Fruit fly (Drosophila melanogaster) whole organism, pupa: ENCODE data around the gene CG14556.

ENCODE experiments used
- CG10348 ChIP-seq: fragments of 200-800 bp; sonication (Bioruptor generic); IDR thresholded peaks from 2 replicates; pipeline ENCODE4 v1.3.6; 2022; ENCODE audit warnings: missing biosample characterization, missing genetic modification characterization
- CG12605 ChIP-seq: fragments of 200-800 bp; sonication (Bioruptor generic); IDR thresholded peaks from 2 replicates; pipeline ENCODE4 v1.3.6; 2022; ENCODE audit warnings: missing biosample characterization, missing genetic modification characterization
- CG13204 ChIP-seq: fragments of 200-800 bp; sonication (Bioruptor generic); optimal IDR thresholded peaks from 2 replicates; lab custom pipeline; 2018; ENCODE audit warnings: missing biosample characterization, mild to moderate bottlenecking, missing genetic modification characterization, moderate library complexity
- CG14655 ChIP-seq: fragments of 200-800 bp; sonication (Bioruptor generic); optimal IDR thresholded peaks from 3 replicates; lab custom pipeline; 2017; ENCODE audit warnings: mild to moderate bottlenecking, missing biosample characterization, missing genetic modification reagents, missing genetic modification characterization
- CG15710 ChIP-seq: fragments of 200-800 bp; sonication (Bioruptor generic); optimal IDR thresholded peaks from 2 replicates; lab custom pipeline; 2018; ENCODE audit warnings: missing biosample characterization, mild to moderate bottlenecking, missing genetic modification characterization, moderate library complexity
- CG17806 ChIP-seq: fragments of 200-800 bp; sonication (Bioruptor generic); optimal IDR thresholded peaks from 2 replicates; lab custom pipeline; 2018; ENCODE audit warnings: missing biosample characterization, mild to moderate bottlenecking, missing genetic modification characterization, moderate library complexity
- CG32121 ChIP-seq: fragments of 200-800 bp; sonication (Bioruptor generic); IDR thresholded peaks from 2 replicates; pipeline ENCODE4 v1.3.6; 2022; ENCODE audit warnings: missing biosample characterization, missing genetic modification characterization
- CG34367 ChIP-seq: fragments of 200-800 bp; sonication (Bioruptor generic); optimal IDR thresholded peaks from 2 replicates; lab custom pipeline; 2018; ENCODE audit warnings: missing biosample characterization, mild to moderate bottlenecking, missing genetic modification characterization
- CG4496 ChIP-seq: fragments of 200-800 bp; sonication (Bioruptor generic); IDR thresholded peaks from 3 replicates; pipeline ENCODE4 v1.3.6; 2022; ENCODE audit warnings: missing biosample characterization, missing genetic modification characterization
- CG8159 ChIP-seq: fragments of 200-800 bp; sonication (Bioruptor generic); optimal IDR thresholded peaks from 3 replicates; lab custom pipeline; 2018; ENCODE audit warnings: missing biosample characterization, mild to moderate bottlenecking, missing genetic modification characterization, moderate library complexity
- CG8301 ChIP-seq: fragments of 200-800 bp; sonication (Bioruptor generic); optimal IDR thresholded peaks from 2 replicates; lab custom pipeline; 2018; ENCODE audit warnings: missing biosample characterization, mild to moderate bottlenecking, missing genetic modification characterization
- CG9948 ChIP-seq: fragments of 200-800 bp; sonication (Bioruptor generic); optimal IDR thresholded peaks from 2 replicates; lab custom pipeline; 2018; ENCODE audit warnings: missing biosample characterization, mild to moderate bottlenecking, missing genetic modification characterization, moderate library complexity
- D1 ChIP-seq: fragments of 200-800 bp; sonication (Bioruptor generic); optimal IDR thresholded peaks from 2 replicates; lab custom pipeline; 2018; ENCODE audit warnings: missing biosample characterization, mild to moderate bottlenecking, missing genetic modification characterization, moderate library complexity
- EcR ChIP-seq: fragments of 200-800 bp; sonication (Bioruptor generic); optimal IDR thresholded peaks from 3 replicates; lab custom pipeline; 2019; ENCODE audit warnings: missing biosample characterization, missing genetic modification characterization, mild to moderate bottlenecking, moderate library complexity, missing genetic modification reagents
- Ets98B ChIP-seq: fragments of 200-800 bp; sonication (Bioruptor generic); IDR thresholded peaks from 2 replicates; pipeline ENCODE4 v1.3.6; 2022; ENCODE audit warnings: missing biosample characterization, missing genetic modification characterization
- Pif1A ChIP-seq: fragments of 200-800 bp; sonication (Bioruptor generic); optimal IDR thresholded peaks from 3 replicates; lab custom pipeline; 2016; ENCODE audit warnings: missing biosample characterization, missing genetic modification characterization
- Pif1B ChIP-seq: fragments of 200-800 bp; sonication (Bioruptor generic); optimal IDR thresholded peaks from 3 replicates; lab custom pipeline; 2016; ENCODE audit warnings: missing biosample characterization, missing genetic modification characterization
- Snoo ChIP-seq: fragments of 200-800 bp; sonication (Bioruptor generic); optimal IDR thresholded peaks from 3 replicates; lab custom pipeline; 2017; ENCODE audit warnings: missing biosample characterization, mild to moderate bottlenecking, missing genetic modification characterization, inconsistent platforms
- fd96Ca ChIP-seq: fragments of 200-800 bp; sonication (Bioruptor generic); IDR thresholded peaks from 3 replicates; pipeline ENCODE4 v1.3.6; 2022; ENCODE audit warnings: missing biosample characterization, missing genetic modification characterization
- gl ChIP-seq: fragments of 200-800 bp; sonication (Bioruptor generic); optimal IDR thresholded peaks from 2 replicates; lab custom pipeline; 2018; ENCODE audit warnings: missing biosample characterization, mild to moderate bottlenecking, missing genetic modification characterization
- rn ChIP-seq: fragments of 200-800 bp; sonication (Bioruptor generic); IDR thresholded peaks from 2 replicates; pipeline ENCODE4 v1.3.6; 2022; ENCODE audit warnings: missing biosample characterization, missing genetic modification characterization

Gene CG14556

dm6 chr3R:26099238-26099637 is 27.2 kb upstream of the CG14556 start:
- TF ChIP-seq CG4496 (0 out of 3 replicates have a peak, but pooled peaks have one; percentile 37), fd96Ca (GFP tag; lab: Robert Waterston, UW) (0 out of 3 replicates have a peak, but pooled peaks have one; percentile 55), Snoo (tag; lab: Kevin White, UChicago) (no peak)

DNA sequence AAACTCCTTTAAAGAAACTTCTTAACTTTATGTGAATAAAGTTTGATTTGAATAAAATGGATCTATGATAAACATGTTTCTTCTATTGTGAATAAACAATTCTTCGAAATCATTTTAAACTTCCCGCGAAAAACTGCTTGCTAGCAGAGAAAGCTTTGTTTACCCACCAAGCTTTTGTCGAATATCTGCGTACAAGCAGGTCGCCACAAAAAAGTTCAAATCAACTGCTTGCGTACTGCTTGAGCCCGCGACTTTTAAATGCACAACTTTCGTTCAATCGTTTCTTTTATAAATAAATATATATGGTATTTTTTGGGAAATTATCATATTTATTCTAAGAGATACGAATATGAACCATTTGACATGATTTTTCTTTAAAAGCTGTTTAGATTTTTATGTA is 23.0 kb upstream of the CG14556 start:
- TF ChIP-seq D1 (tag; lab: Kevin White, UChicago) (peak; percentile 75), CG14655 (GFP tag; lab: Kevin White, UChicago) (no peak)

dm6 chr3R:26104302-26105140 is 21.9 kb upstream of the CG14556 start:
- TF ChIP-seq CG8159 (peak; percentile 54), rn (GFP tag; lab: Robert Waterston, UW) (no peak), Ets98B (GFP tag; lab: Robert Waterston, UW) (peak; percentile 36; the same call in 1 of the 2 replicates), CG14655 (GFP tag; lab: Kevin White, UChicago) (peak; percentile 27), Snoo (tag; lab: Kevin White, UChicago) (peak; percentile 76), CG9948 (tag; lab: Kevin White, UChicago) (peak; percentile 3), CG4496 (peak; percentile 59; the same call in 2 of the 3 replicates), CG12605 (GFP tag; lab: Robert Waterston, UW) (no peak), CG8301 (tag; lab: Kevin White, UChicago) (peak; percentile 10), CG17806 (tag; lab: Kevin White, UChicago) (peak; percentile 11), CG15710 (peak; percentile 22), Pif1A (GFP tag; lab: Kevin White, UChicago) (peak; percentile 37), CG34367 (tag; lab: Kevin White, UChicago) (no peak), CG32121 (GFP tag; lab: Robert Waterston, UW) (peak; percentile 26; the same call in 1 of the 2 replicates), Pif1B (GFP tag; lab: Kevin White, UChicago) (no peak)

DNA sequence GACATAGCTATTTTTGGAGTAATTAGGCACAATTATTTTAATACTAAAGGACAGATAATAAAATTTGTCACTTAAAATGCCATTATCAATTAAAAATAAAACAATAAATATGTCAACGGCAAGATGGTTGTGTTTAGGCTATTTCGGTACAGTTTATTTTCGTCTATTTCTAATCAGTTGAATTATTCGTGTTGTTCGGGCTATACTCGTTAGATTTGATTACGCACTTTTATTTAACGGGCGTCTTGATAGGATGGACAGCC is 21.4 kb upstream of the CG14556 start:
- no peak for TF ChIP-seq EcR (GFP tag; lab: Kevin White, UChicago)

- TF ChIP-seq CG32121 (GFP tag; lab: Robert Waterston, UW) (no peak), EcR (GFP tag; lab: Kevin White, UChicago) (no peak), CG8159 (no peak), CG17806 (tag; lab: Kevin White, UChicago) (no peak), Pif1A (GFP tag; lab: Kevin White, UChicago) (no peak), fd96Ca (GFP tag; lab: Robert Waterston, UW) (no peak)
Measured at dm6 chr3R:26105407-26105806, 21.1 kb upstream of the CG14556 start.

DNA sequence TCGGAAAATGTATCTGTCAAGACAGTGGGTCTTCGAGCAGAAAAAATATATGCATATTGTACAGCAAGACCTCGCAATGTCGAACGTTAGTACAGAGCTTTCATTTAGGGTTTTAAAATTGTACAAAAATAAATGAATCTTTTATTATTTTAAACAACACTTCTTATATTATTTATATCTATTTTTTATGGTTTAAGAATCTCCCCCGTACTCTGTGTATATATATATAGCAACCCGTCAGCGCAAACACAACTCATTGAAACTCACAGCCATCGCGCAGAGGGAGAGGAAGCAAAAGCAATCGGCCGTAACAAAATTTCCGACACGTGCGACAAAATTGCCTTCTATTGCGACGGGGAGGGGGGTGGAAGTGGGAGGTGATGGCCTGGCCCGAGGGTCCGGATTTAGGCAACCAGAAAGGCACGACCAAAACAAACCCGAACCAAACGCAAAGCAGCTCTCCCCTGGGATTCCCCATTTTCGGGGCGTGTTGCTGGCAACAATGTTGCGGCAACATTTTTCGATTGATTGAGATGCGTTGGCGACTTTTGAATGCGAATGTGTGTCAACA is 20.4 kb upstream of the CG14556 start:
- TF ChIP-seq CG4496 = peak; percentile 79
- no peak for TF ChIP-seq Snoo (tag; lab: Kevin White, UChicago)
- TF ChIP-seq CG14655 (GFP tag; lab: Kevin White, UChicago) = peak; percentile 44
- TF ChIP-seq Ets98B (GFP tag; lab: Robert Waterston, UW) = peak; percentile 77
- TF ChIP-seq D1 (tag; lab: Kevin White, UChicago) = no peak
- TF ChIP-seq CG32121 (GFP tag; lab: Robert Waterston, UW) = peak; percentile 41; the same call in 1 of the 2 replicates
- no peak for TF ChIP-seq Pif1A (GFP tag; lab: Kevin White, UChicago)
- peak; percentile 31; the same call in 1 of the 2 replicates for TF ChIP-seq rn (GFP tag; lab: Robert Waterston, UW)
- TF ChIP-seq Pif1B (GFP tag; lab: Kevin White, UChicago) = peak; percentile 16
- TF ChIP-seq CG9948 (tag; lab: Kevin White, UChicago) = no peak
- peak; percentile 30; the same call in 1 of the 2 replicates for TF ChIP-seq CG12605 (GFP tag; lab: Robert Waterston, UW)
- TF ChIP-seq CG15710 = no peak
- TF ChIP-seq gl (tag; lab: Kevin White, UChicago) = no peak
- no peak for TF ChIP-seq CG13204 (GFP tag; lab: Kevin White, UChicago)
- peak; percentile 61; the same call in 1 of the 3 replicates for TF ChIP-seq fd96Ca (GFP tag; lab: Robert Waterston, UW)
- TF ChIP-seq CG34367 (tag; lab: Kevin White, UChicago) = no peak
- TF ChIP-seq CG17806 (tag; lab: Kevin White, UChicago) = peak; percentile 17
- TF ChIP-seq EcR (GFP tag; lab: Kevin White, UChicago) = no peak
- TF ChIP-seq CG8301 (tag; lab: Kevin White, UChicago) = peak; percentile 40
- TF ChIP-seq CG10348 (GFP tag; lab: Robert Waterston, UW) = peak; percentile 38; the same call in 1 of the 2 replicates
- TF ChIP-seq CG8159 = peak; percentile 52
